Worm (Caenorhabditis elegans) whole organism, young adult: ENCODE data around the gene Y69H2.15.

Source experiments
- egrh-3 ChIP-seq: fragments of 200-800 bp; sonication (Bioruptor generic); IDR thresholded peaks from 2 replicates; pipeline ENCODE4 v1.3.6; 2022; ENCODE audit warnings: missing genetic modification reagents, missing genetic modification characterization, missing compliant biosample characterization
- unc-130 ChIP-seq: sonication (generic microtip); optimal IDR thresholded peaks from 2 replicates; lab custom pipeline; 2016; ENCODE audit warnings: missing genetic modification reagents, missing genetic modification characterization, missing compliant biosample characterization
- zfh-2 ChIP-seq: fragments of 200-800 bp; sonication (Bioruptor generic); conservative IDR thresholded peaks from 2 replicates; pipeline ENCODE4 v1.3.6; 2022; ENCODE audit warnings: missing genetic modification reagents, missing genetic modification characterization, missing compliant biosample characterization
- zim-3 ChIP-seq: sonication (generic microtip); optimal IDR thresholded peaks from 2 replicates; lab custom pipeline; 2017; ENCODE audit warnings: mild to moderate bottlenecking, missing genetic modification characterization, moderate library complexity, missing compliant biosample characterization

ce11 chrV:18592448-18592847 is 34.2 kb downstream of the Y69H2.15 start, which contains the start of gene grdn-1:
- TF ChIP-seq egrh-3 (GFP tag; lab: Robert Waterston, UW) (no peak), zfh-2 (GFP tag; lab: Robert Waterston, UW) (no peak), unc-130 (no peak), zim-3 (tag; lab: Kevin White, UChicago) (no peak)
